Worm (Caenorhabditis elegans) whole organism, young adult: ENCODE data around the gene srlf-24.

ENCODE experiments used
- F10E7.11 ChIP-seq: sonication (generic microtip); optimal IDR thresholded peaks from 2 replicates; lab custom pipeline; 2017; ENCODE audit warnings: mild to moderate bottlenecking, missing genetic modification characterization, moderate library complexity, missing compliant biosample characterization
- repo-1 ChIP-seq: sonication (generic microtip); optimal IDR thresholded peaks from 2 replicates; lab custom pipeline; 2017; ENCODE audit warnings: mild to moderate bottlenecking, missing genetic modification characterization, missing compliant biosample characterization

ce11 chrIV:11067003-11067402 lies 38.6 kb downstream of the srlf-24 start, which contains the start of gene ttr-17:
- TF ChIP-seq F10E7.11 (tag; lab: Kevin White, UChicago) (no peak), repo-1 (tag; lab: Kevin White, UChicago) (no peak)
